Fruit fly (Drosophila melanogaster) whole organism, embryonic: Measurements from ENCODE around the gene Prosbeta6.
A peak's percentile ranks its signal among the peaks of the same experiment; 100 is the strongest.

ENCODE experiments used
- Atf6 ChIP-seq: fragments of 200-800 bp; sonication (Bioruptor generic); IDR thresholded peaks from 2 replicates; pipeline ENCODE4 v1.3.6; 2022; ENCODE audit warnings: missing biosample characterization, missing genetic modification characterization
- CG10321 ChIP-seq: fragments of 200-800 bp; sonication (Bioruptor generic); IDR thresholded peaks from 2 replicates; pipeline ENCODE4 v1.3.6; 2022; ENCODE audit warnings: missing biosample characterization, missing genetic modification characterization
- CG10959 ChIP-seq: fragments of 200-800 bp; sonication (Bioruptor generic); IDR thresholded peaks from 2 replicates; pipeline ENCODE4 v1.3.6; 2022; ENCODE audit warnings: missing biosample characterization, missing genetic modification characterization
- CG11695 ChIP-seq: fragments of 200-800 bp; sonication (Bioruptor generic); IDR thresholded peaks from 3 replicates; pipeline ENCODE4 v1.3.6; 2022; ENCODE audit warnings: missing biosample characterization, missing genetic modification characterization
- CG14050 ChIP-seq: fragments of 200-800 bp; sonication (Bioruptor generic); IDR thresholded peaks from 3 replicates; pipeline ENCODE4 v1.3.6; 2022; ENCODE audit warnings: missing biosample characterization, missing genetic modification characterization
- CG14965 ChIP-seq: fragments of 200-800 bp; sonication (Bioruptor generic); optimal IDR thresholded peaks from 2 replicates; lab custom pipeline; 2016; ENCODE audit warnings: missing biosample characterization, missing genetic modification characterization, borderline replicate concordance
- CG16863 ChIP-seq: fragments of 200-800 bp; sonication (Bioruptor generic); optimal IDR thresholded peaks from 3 replicates; lab custom pipeline; 2016; ENCODE audit warnings: missing biosample characterization, missing genetic modification characterization
- CG17328 ChIP-seq: fragments of 200-800 bp; sonication (Bioruptor generic); IDR thresholded peaks from 2 replicates; pipeline ENCODE4 v1.3.6; 2022; ENCODE audit warnings: missing biosample characterization, missing genetic modification characterization
- CG17568 ChIP-seq: fragments of 200-800 bp; sonication (Bioruptor generic); optimal IDR thresholded peaks from 2 replicates; lab custom pipeline; 2018; ENCODE audit warnings: missing biosample characterization, mild to moderate bottlenecking, missing genetic modification characterization, moderate library complexity
- CG17802 ChIP-seq: fragments of 200-800 bp; sonication (Bioruptor generic); optimal IDR thresholded peaks from 2 replicates; lab custom pipeline; 2018; ENCODE audit warnings: missing biosample characterization, mild to moderate bottlenecking, missing genetic modification characterization, moderate library complexity
- CG1792 ChIP-seq: fragments of 200-800 bp; sonication (Bioruptor generic); optimal IDR thresholded peaks from 2 replicates; lab custom pipeline; 2016; ENCODE audit warnings: missing biosample characterization, missing genetic modification characterization
- CG31224 ChIP-seq: fragments of 200-800 bp; sonication (Bioruptor generic); IDR thresholded peaks from 2 replicates; pipeline ENCODE4 v1.3.6; 2022; ENCODE audit warnings: missing biosample characterization, missing genetic modification characterization
- CG3163 ChIP-seq: fragments of 200-800 bp; sonication (Bioruptor generic); optimal IDR thresholded peaks from 3 replicates; lab custom pipeline; 2016; ENCODE audit warnings: missing biosample characterization, missing genetic modification characterization
- CG4424 ChIP-seq: fragments of 200-800 bp; sonication (Bioruptor generic); optimal IDR thresholded peaks from 3 replicates; lab custom pipeline; 2016; ENCODE audit warnings: missing biosample characterization, missing genetic modification characterization
- CG4707 ChIP-seq: fragments of 200-800 bp; sonication (Bioruptor generic); optimal IDR thresholded peaks from 2 replicates; lab custom pipeline; 2018; ENCODE audit warnings: missing biosample characterization, mild to moderate bottlenecking, missing genetic modification characterization, moderate library complexity
- CG6175 ChIP-seq: fragments of 200-800 bp; sonication (Bioruptor generic); IDR thresholded peaks from 3 replicates; pipeline ENCODE4 v1.3.6; 2022; ENCODE audit warnings: missing biosample characterization, missing genetic modification characterization
- CG9215 ChIP-seq: fragments of 200-800 bp; sonication (Bioruptor generic); IDR thresholded peaks from 2 replicates; pipeline ENCODE4 v1.3.6; 2022; ENCODE audit warnings: missing biosample characterization, missing genetic modification characterization
- CkIIα-i1 ChIP-seq: fragments of 200-800 bp; sonication (Bioruptor generic); IDR thresholded peaks from 2 replicates; pipeline ENCODE4 v1.3.6; 2022; ENCODE audit warnings: missing biosample characterization, missing genetic modification characterization
- CoRest ChIP-seq: fragments of 200-800 bp; sonication (Bioruptor generic); optimal IDR thresholded peaks from 3 replicates; lab custom pipeline; 2018; ENCODE audit warnings: missing biosample characterization, mild to moderate bottlenecking, missing genetic modification characterization, moderate library complexity
- Dek ChIP-seq: fragments of 200-800 bp; sonication (Bioruptor generic); optimal IDR thresholded peaks from 3 replicates; lab custom pipeline; 2019; ENCODE audit warnings: missing biosample characterization, mild to moderate bottlenecking, missing genetic modification characterization, moderate library complexity
- Dip2 ChIP-seq: fragments of 200-800 bp; sonication (Bioruptor generic); IDR thresholded peaks from 2 replicates; pipeline ENCODE4 v1.3.6; 2022; ENCODE audit warnings: missing biosample characterization, missing genetic modification characterization
- Hr78 ChIP-seq, 2 experiments: fragments of 200-800 bp in 1 of 2; fragments of >200 bp in 1 of 2; sonication (Bioruptor generic) in 1 of 2; optimal IDR thresholded peaks; 2 replicates each; lab custom pipeline; 2017 to 2019; ENCODE audit warnings: missing biosample characterization in 2 of 2, missing genetic modification characterization in 2 of 2, mild to moderate bottlenecking in 1 of 2, moderate library complexity in 1 of 2
- Pdp1 ChIP-seq, 2 experiments: fragments of 200-800 bp; sonication (Bioruptor generic); optimal IDR thresholded peaks; 3 replicates each; lab custom pipeline; 2016; ENCODE audit warnings: missing biosample characterization in 2 of 2, missing genetic modification characterization in 2 of 2, mild to moderate bottlenecking in 1 of 2, moderate library complexity in 1 of 2
- Ravus ChIP-seq: fragments of 200-800 bp; sonication (Bioruptor generic); IDR thresholded peaks from 2 replicates; pipeline ENCODE4 v1.3.6; 2022; ENCODE audit warnings: missing biosample characterization, missing genetic modification characterization
- Taf1 ChIP-seq: fragments of 200-800 bp; sonication (Bioruptor generic); IDR thresholded peaks from 2 replicates; pipeline ENCODE4 v1.3.6; 2022; ENCODE audit warnings: missing biosample characterization, missing genetic modification characterization
- Trl ChIP-seq, 3 experiments: fragments of >200 bp in 2 of 3; fragments of 200-800 bp in 1 of 3; sonication (Bioruptor generic) in 1 of 3; optimal IDR thresholded peaks; 2 replicates in 1 of 3; 3 replicates in 2 of 3; lab custom pipeline; 2016 to 2017; ENCODE audit warnings: missing biosample characterization in 1 of 3, missing genetic modification characterization in 1 of 3
- Vsx1 ChIP-seq: fragments of 200-800 bp; sonication (Bioruptor generic); optimal IDR thresholded peaks from 2 replicates; lab custom pipeline; 2017; ENCODE audit warnings: missing biosample characterization, mild to moderate bottlenecking, missing genetic modification characterization, missing genetic modification reagents
- abd-A ChIP-seq: fragments of 200-800 bp; sonication (Bioruptor generic); optimal IDR thresholded peaks from 3 replicates; lab custom pipeline; 2019; ENCODE audit warnings: missing biosample characterization, mild to moderate bottlenecking, missing genetic modification characterization, moderate library complexity
- ac ChIP-seq: fragments of 200-800 bp; sonication (Bioruptor generic); optimal IDR thresholded peaks from 3 replicates; lab custom pipeline; 2017; ENCODE audit warnings: missing biosample characterization, mild to moderate bottlenecking, missing genetic modification characterization
- ara ChIP-seq: fragments of 200-800 bp; sonication (Bioruptor generic); IDR thresholded peaks from 2 replicates; pipeline ENCODE4 v1.3.6; 2022; ENCODE audit warnings: missing biosample characterization, missing genetic modification characterization
- bcd ChIP-seq: fragments of 200-800 bp; sonication (Bioruptor generic); optimal IDR thresholded peaks from 2 replicates; lab custom pipeline; 2017; ENCODE audit warnings: missing biosample characterization, mild to moderate bottlenecking, missing genetic modification characterization
- bowl ChIP-seq: fragments of 200-800 bp; sonication (Bioruptor generic); IDR thresholded peaks from 2 replicates; pipeline ENCODE4 v1.3.6; 2022; ENCODE audit warnings: missing biosample characterization, missing genetic modification characterization
- cg ChIP-seq: fragments of 200-800 bp; sonication (Bioruptor generic); optimal IDR thresholded peaks from 3 replicates; lab custom pipeline; 2019; ENCODE audit warnings: missing biosample characterization, mild to moderate bottlenecking, missing genetic modification characterization, moderate library complexity
- dm ChIP-seq: fragments of 200-800 bp; sonication (Bioruptor generic); optimal IDR thresholded peaks from 3 replicates; lab custom pipeline; 2016; ENCODE audit warnings: missing biosample characterization, missing genetic modification characterization
- dmrt11E ChIP-seq: fragments of 200-800 bp; sonication (Bioruptor generic); optimal IDR thresholded peaks from 3 replicates; lab custom pipeline; 2018; ENCODE audit warnings: missing biosample characterization, mild to moderate bottlenecking, missing genetic modification characterization, moderate library complexity
- eve ChIP-seq, 2 experiments: fragments of >200 bp; optimal IDR thresholded peaks; 2 replicates each; lab custom pipeline; 2017; ENCODE audit warnings: missing biosample characterization in 2 of 2, missing genetic modification characterization in 2 of 2
- grau ChIP-seq: fragments of 200-800 bp; optimal IDR thresholded peaks from 3 replicates; lab custom pipeline; 2019; ENCODE audit warnings: missing biosample characterization, mild to moderate bottlenecking, missing genetic modification characterization, moderate library complexity
- insv ChIP-seq, 2 experiments: fragments of 200-800 bp; sonication (Bioruptor generic); optimal IDR thresholded peaks; 3 replicates each; lab custom pipeline; 2016 to 2018; ENCODE audit warnings: missing biosample characterization in 2 of 2, missing genetic modification characterization in 2 of 2
- inv ChIP-seq: fragments of 200-800 bp; sonication (Bioruptor generic); IDR thresholded peaks from 2 replicates; pipeline ENCODE4 v1.3.6; 2022; ENCODE audit warnings: missing biosample characterization, missing genetic modification characterization; ENCODE audit not compliant: partially characterized antibody
- kah ChIP-seq: fragments of 200-800 bp; sonication (Bioruptor generic); optimal IDR thresholded peaks from 2 replicates; lab custom pipeline; 2018; ENCODE audit warnings: missing biosample characterization, mild to moderate bottlenecking, missing genetic modification characterization
- ken ChIP-seq: fragments of 200-800 bp; sonication (Bioruptor generic); IDR thresholded peaks from 3 replicates; pipeline ENCODE4 v1.3.6; 2022; ENCODE audit warnings: missing biosample characterization, missing genetic modification characterization
- knrl ChIP-seq: fragments of 200-800 bp; sonication (Bioruptor generic); IDR thresholded peaks from 3 replicates; pipeline ENCODE4 v1.3.6; 2022; ENCODE audit warnings: missing biosample characterization, missing genetic modification characterization; ENCODE audit not compliant: partially characterized antibody
- odd ChIP-seq: fragments of 200-800 bp; sonication (Bioruptor generic); optimal IDR thresholded peaks from 2 replicates; lab custom pipeline; 2017; ENCODE audit warnings: missing biosample characterization, mild to moderate bottlenecking, missing genetic modification characterization
- onecut ChIP-seq: fragments of 200-800 bp; sonication (Bioruptor generic); IDR thresholded peaks from 2 replicates; pipeline ENCODE4 v1.3.6; 2022; ENCODE audit warnings: missing biosample characterization, missing genetic modification characterization
- ro ChIP-seq: fragments of 200-800 bp; sonication (Bioruptor generic); IDR thresholded peaks from 2 replicates; pipeline ENCODE4 v1.3.6; 2022; ENCODE audit warnings: missing biosample characterization, missing genetic modification characterization
- sd ChIP-seq: fragments of 200-800 bp; sonication (Bioruptor generic); optimal IDR thresholded peaks from 3 replicates; lab custom pipeline; 2018; ENCODE audit warnings: missing biosample characterization, mild to moderate bottlenecking, missing genetic modification characterization, moderate library complexity
- slbo ChIP-seq: fragments of 200-800 bp; sonication (Bioruptor generic); IDR thresholded peaks from 2 replicates; pipeline ENCODE4 v1.3.6; 2022; ENCODE audit warnings: missing biosample characterization, missing genetic modification characterization
- tll ChIP-seq, 2 experiments: fragments of 200-800 bp in 1 of 2; fragments of >200 bp in 1 of 2; sonication (Bioruptor generic) in 1 of 2; optimal IDR thresholded peaks; 2 replicates each; lab custom pipeline; 2017 to 2019; ENCODE audit warnings: missing biosample characterization in 2 of 2, missing genetic modification characterization in 2 of 2, mild to moderate bottlenecking in 1 of 2, moderate library complexity in 1 of 2
- usp ChIP-seq: fragments of >200 bp; optimal IDR thresholded peaks from 2 replicates; lab custom pipeline; 2017; ENCODE audit warnings: missing biosample characterization, missing genetic modification characterization
- zen ChIP-seq: fragments of 200-800 bp; sonication (Bioruptor generic); optimal IDR thresholded peaks from 3 replicates; lab custom pipeline; 2018; ENCODE audit warnings: missing biosample characterization, mild to moderate bottlenecking, missing genetic modification characterization, moderate library complexity
- zen2 ChIP-seq: fragments of 200-800 bp; sonication (Bioruptor generic); IDR thresholded peaks from 3 replicates; pipeline ENCODE4 v1.3.6; 2022; ENCODE audit warnings: missing biosample characterization, missing genetic modification characterization; ENCODE audit not compliant: partially characterized antibody

Gene Prosbeta6

dm6 chr3L:16652531-16652930 lies 42.3 kb upstream of the Prosbeta6 start (continued):
- TF ChIP-seq CG4424 (GFP tag; lab: Kevin White, UChicago) (no peak), usp (GFP tag; lab: Kevin White, UChicago) (no peak), odd (no peak), ro (GFP tag; lab: Robert Waterston, UW) (no peak), slbo (GFP tag; lab: Robert Waterston, UW) (no peak), CG17802 (tag; lab: Kevin White, UChicago) (no peak), dmrt11E (tag; lab: Kevin White, UChicago) (no peak), Hr78 (GFP tag; optimal IDR thresholded peaks at IDR 0.05; lab: Kevin White, UChicago) (peak in 1 of 2 experiments; percentile 14), ac (GFP tag; lab: Kevin White, UChicago) (no peak), onecut (GFP tag; lab: Robert Waterston, UW) (no peak), abd-A (tag; lab: Kevin White, UChicago) (no peak), grau (no peak), CG17568 (GFP tag; lab: Kevin White, UChicago) (no peak), zen (tag; lab: Kevin White, UChicago) (no peak), kah (GFP tag; lab: Kevin White, UChicago) (no peak), CoRest (no peak), eve (GFP tag; optimal IDR thresholded peaks at IDR 0.05; lab: Kevin White, UChicago) (no peak), tll (GFP tag; optimal IDR thresholded peaks at IDR 0.05; lab: Kevin White, UChicago) (no peak), CG9215 (GFP tag; lab: Robert Waterston, UW) (no peak), cg (GFP tag; lab: Kevin White, UChicago) (no peak), bowl (GFP tag; lab: Robert Waterston, UW) (no peak), Ravus (GFP tag; lab: Robert Waterston, UW) (no peak), ara (GFP tag; lab: Robert Waterston, UW) (no peak), Taf1 (GFP tag; lab: Robert Waterston, UW) (no peak), CG17328 (no peak), Dek (no peak), bcd (GFP tag; lab: Kevin White, UChicago) (no peak), Vsx1 (no peak), CG6175 (GFP tag; lab: Robert Waterston, UW) (no peak), CG4707 (GFP tag; lab: Kevin White, UChicago) (no peak), zen2 (GFP tag; lab: Robert Waterston, UW) (no peak), CG16863 (GFP tag; lab: Kevin White, UChicago) (no peak), CG14965 (GFP tag; lab: Kevin White, UChicago) (no peak), ken (GFP tag; lab: Robert Waterston, UW) (no peak), knrl (GFP tag; lab: Robert Waterston, UW) (no peak), Pdp1 (GFP tag; optimal IDR thresholded peaks at IDR 0.05; lab: Kevin White, UChicago) (peak in 1 of 2 experiments; percentile 84), Atf6 (GFP tag; lab: Robert Waterston, UW) (no peak), Trl (optimal IDR thresholded peaks at IDR 0.05; lab: Kevin White, UChicago) (no peak), Trl (GFP tag; optimal IDR thresholded peaks at IDR 0.05; lab: Kevin White, UChicago) (no peak), CG10321 (no peak), CG14050 (GFP tag; lab: Robert Waterston, UW) (no peak), Dip2 (GFP tag; lab: Robert Waterston, UW) (no peak), dm (GFP tag; lab: Kevin White, UChicago) (no peak), CG11695 (no peak), insv (GFP tag; optimal IDR thresholded peaks at IDR 0.05; lab: Kevin White, UChicago) (no peak), CG31224 (GFP tag; lab: Robert Waterston, UW) (no peak), CG3163 (GFP tag; lab: Kevin White, UChicago) (no peak), inv (no peak), CG1792 (GFP tag; lab: Kevin White, UChicago) (no peak), sd (peak; percentile 71), CkIIα-i1 (GFP tag; lab: Robert Waterston, UW) (no peak), CG10959 (no peak)
